Fruit fly (Drosophila melanogaster): Measurements from ENCODE around the gene sty.

- TF ChIP-seq psq (optimal IDR thresholded peaks at IDR 0.05) (no peak), pan (optimal IDR thresholded peaks at IDR 0.05) (no peak)
Observed at dm6 chr3L:3411699-3412098, 13.0 kb downstream of the sty start.
